Worm (Caenorhabditis elegans) whole organism, L4 larva: ENCODE measurements around the gene glrx-3.
A peak's percentile ranks its signal among the peaks of the same experiment; 100 is the strongest.

Experiments used
- F26F4.8 ChIP-seq: fragments of 200-800 bp; sonication (Bioruptor generic); conservative IDR thresholded peaks from 2 replicates; pipeline ENCODE4 v1.3.6; 2022; ENCODE audit warnings: missing genetic modification characterization, missing compliant biosample characterization
- F49E8.2 ChIP-seq: sonication (generic microtip); optimal IDR thresholded peaks from 2 replicates; lab custom pipeline; 2016; ENCODE audit warnings: missing compliant biosample characterization, mild to moderate bottlenecking, missing genetic modification characterization, borderline replicate concordance
- R02D3.7 ChIP-seq: fragments of 150-350 bp; sonication (generic microtip); optimal IDR thresholded peaks from 3 replicates; lab custom pipeline; 2014; ENCODE audit warnings: missing biosample characterization, missing genetic modification characterization
- Y5F2A.4 ChIP-seq: fragments of 200-800 bp; sonication (Bioruptor generic); optimal IDR thresholded peaks from 2 replicates; lab custom pipeline; 2018; ENCODE audit warnings: mild to moderate bottlenecking, missing genetic modification characterization, missing compliant biosample characterization
- Y75B8A.6 ChIP-seq: fragments of 200-800 bp; sonication (Bioruptor generic); IDR thresholded peaks from 2 replicates; pipeline ENCODE4 v1.3.6; 2022; ENCODE audit warnings: missing genetic modification reagents, missing genetic modification characterization, missing compliant biosample characterization
- aha-1 ChIP-seq: fragments of 150-350 bp; peaks from one replicate; lab custom pipeline; 2014; ENCODE audit warnings: missing biosample characterization, missing genetic modification characterization
- aly-2 ChIP-seq: sonication (generic microtip); optimal IDR thresholded peaks from 2 replicates; lab custom pipeline; 2018; ENCODE audit warnings: missing biosample characterization, missing genetic modification characterization
- ceh-20 ChIP-seq: fragments of 200-800 bp; sonication (Bioruptor generic); IDR thresholded peaks from 2 replicates; pipeline ENCODE4 v1.3.6; 2022; ENCODE audit warnings: missing genetic modification reagents, missing genetic modification characterization, missing compliant biosample characterization
- ceh-28 ChIP-seq: fragments of 150-350 bp; optimal IDR thresholded peaks from 2 replicates; lab custom pipeline; 2014; ENCODE audit warnings: missing biosample characterization, missing genetic modification reagents, missing genetic modification characterization
- ceh-44 ChIP-seq: fragments of 200-800 bp; sonication (Bioruptor generic); IDR thresholded peaks from 2 replicates; pipeline ENCODE4 v1.3.6; 2022; ENCODE audit warnings: missing genetic modification reagents, missing genetic modification characterization, missing compliant biosample characterization
- ces-1 ChIP-seq: fragments of 150-350 bp; sonication (generic microtip); optimal IDR thresholded peaks from 4 replicates; lab custom pipeline; 2014; ENCODE audit warnings: missing biosample characterization, missing genetic modification reagents, missing genetic modification characterization
- ctbp-1 ChIP-seq: fragments of 200-800 bp; sonication (Bioruptor generic); IDR thresholded peaks from 2 replicates; pipeline ENCODE4 v1.3.6; 2022; ENCODE audit warnings: missing genetic modification reagents, missing genetic modification characterization, missing compliant biosample characterization
- dmd-8 ChIP-seq: fragments of 200-800 bp; sonication (Bioruptor generic); IDR thresholded peaks from 2 replicates; pipeline ENCODE4 v1.3.6; 2022; ENCODE audit warnings: missing genetic modification characterization, missing compliant biosample characterization
- dpl-1 ChIP-seq: fragments of 150-350 bp; optimal IDR thresholded peaks from 2 replicates; lab custom pipeline; 2014; ENCODE audit warnings: missing biosample characterization, missing genetic modification reagents, missing genetic modification characterization
- dve-1 ChIP-seq: sonication (generic microtip); optimal IDR thresholded peaks from 2 replicates; lab custom pipeline; 2017; ENCODE audit warnings: antibody characterized with exemption, mild to moderate bottlenecking, missing genetic modification characterization, missing compliant biosample characterization; ENCODE audit not compliant: insufficient read depth
- hlh-30 ChIP-seq: sonication (generic microtip); optimal IDR thresholded peaks from 2 replicates; lab custom pipeline; 2017; ENCODE audit warnings: antibody characterized with exemption, mild to moderate bottlenecking, missing genetic modification characterization, missing compliant biosample characterization; ENCODE audit not compliant: insufficient read depth
- hmg-1.1 ChIP-seq: fragments of 200-800 bp; sonication (Bioruptor generic); IDR thresholded peaks from 2 replicates; pipeline ENCODE4 v1.3.6; 2022; ENCODE audit warnings: missing genetic modification reagents, missing genetic modification characterization, missing compliant biosample characterization
- jun-1 ChIP-seq: fragments of 150-350 bp; optimal IDR thresholded peaks from 2 replicates; lab custom pipeline; 2014; ENCODE audit warnings: missing biosample characterization, missing genetic modification reagents, missing genetic modification characterization
- lin-1 ChIP-seq: fragments of 200-800 bp; sonication (Bioruptor generic); IDR thresholded peaks from 2 replicates; pipeline ENCODE4 v1.3.6; 2022; ENCODE audit warnings: missing genetic modification reagents, missing genetic modification characterization, missing compliant biosample characterization
- lin-38 ChIP-seq: fragments of 200-800 bp; sonication (Bioruptor generic); IDR thresholded peaks from 2 replicates; pipeline ENCODE4 v1.3.6; 2022; ENCODE audit warnings: missing genetic modification reagents, missing genetic modification characterization, missing compliant biosample characterization
- lsy-2 ChIP-seq, 2 experiments: fragments of 150-350 bp in 1 of 2; sonication (generic microtip) in 1 of 2; optimal IDR thresholded peaks; 2 replicates each; lab custom pipeline; 2014 to 2017; ENCODE audit warnings: missing biosample characterization in 2 of 2, missing genetic modification characterization in 2 of 2
- madf-5 ChIP-seq, 2 experiments: fragments of 200-800 bp; sonication (Bioruptor generic); IDR thresholded peaks; 2 replicates each; pipeline ENCODE4 v1.3.6; 2022; ENCODE audit warnings: missing compliant biosample characterization in 2 of 2, missing genetic modification characterization in 2 of 2
- madf-9 ChIP-seq: fragments of 200-800 bp; sonication (Bioruptor generic); conservative IDR thresholded peaks from 2 replicates; pipeline ENCODE4 v1.3.6; 2022; ENCODE audit warnings: missing genetic modification reagents, missing genetic modification characterization, missing compliant biosample characterization
- mep-1 ChIP-seq: fragments of 150-350 bp; sonication (generic microtip); optimal IDR thresholded peaks from 3 replicates; lab custom pipeline; 2014; ENCODE audit warnings: missing biosample characterization, missing genetic modification characterization
- nhr-102 ChIP-seq: sonication (generic microtip); optimal IDR thresholded peaks from 2 replicates; lab custom pipeline; 2016; ENCODE audit warnings: mild to moderate bottlenecking, missing genetic modification characterization, moderate library complexity, missing compliant biosample characterization
- nhr-76 ChIP-seq: fragments of 150-350 bp; optimal IDR thresholded peaks from 2 replicates; lab custom pipeline; 2014; ENCODE audit warnings: missing biosample characterization, missing genetic modification characterization
- pha-4 ChIP-seq, 2 experiments: fragments of 150-350 bp in 1 of 2; fragments of 200-800 bp in 1 of 2; sonication (Bioruptor generic) in 1 of 2; IDR thresholded peaks in 1 of 2; optimal IDR thresholded peaks in 1 of 2; 2 replicates each; pipeline versions ENCODE4 v1.3.6 to Lab custom; 2014 to 2022; ENCODE audit warnings: missing genetic modification characterization in 2 of 2, missing genetic modification reagents in 2 of 2, missing biosample characterization in 1 of 2, missing compliant biosample characterization in 1 of 2
- php-3 ChIP-seq: fragments of 200-800 bp; sonication (Bioruptor generic); IDR thresholded peaks from 2 replicates; pipeline ENCODE4 v1.3.6; 2022; ENCODE audit warnings: missing genetic modification reagents, missing genetic modification characterization, missing compliant biosample characterization
- rbr-2 ChIP-seq: sonication (generic microtip); optimal IDR thresholded peaks from 2 replicates; lab custom pipeline; 2016; ENCODE audit warnings: missing genotype, missing genetic modification characterization, missing compliant biosample characterization
- set-16 ChIP-seq: fragments of 200-800 bp; sonication (Bioruptor generic); IDR thresholded peaks from 2 replicates; pipeline ENCODE4 v1.3.6; 2022; ENCODE audit warnings: missing genetic modification reagents, missing genetic modification characterization, missing compliant biosample characterization
- skn-1 ChIP-seq: fragments of 150-350 bp; optimal IDR thresholded peaks from 2 replicates; lab custom pipeline; 2014; ENCODE audit warnings: missing biosample characterization, missing genetic modification characterization
- spr-3 ChIP-seq: fragments of 200-800 bp; sonication (Bioruptor generic); optimal IDR thresholded peaks from 2 replicates; lab custom pipeline; 2018; ENCODE audit warnings: mild to moderate bottlenecking, missing genetic modification characterization, missing compliant biosample characterization
- zag-1 ChIP-seq: fragments of 150-350 bp; optimal IDR thresholded peaks from 2 replicates; lab custom pipeline; 2014; ENCODE audit warnings: missing biosample characterization, missing genetic modification characterization

glrx-3 gene

ce11 chrV:4341208-4341607 lies at the start of gene glrx-3:
Gene glrx-3, minus strand, starts transcription at chrV:4341308.
- TF ChIP-seq lin-38 (GFP tag; lab: Robert Waterston, UW) (peak; percentile 37; the same call in 1 of the 2 replicates), lin-1 (GFP tag; lab: Robert Waterston, UW) (no peak)
- TF ChIP-seq, all 104 proteins: peak for 1

ce11 chrV:4387916-4388315 lies 46.8 kb upstream of the glrx-3 start:
- TF ChIP-seq rbr-2 (tag; lab: Kevin White, UChicago) (no peak), nhr-102 (tag; lab: Kevin White, UChicago) (no peak)

ce11 chrV:4387402-4387801 lies 46.3 kb upstream of the glrx-3 start, which contains the start of gene F13A2.9:
Gene F13A2.9, minus strand, starts transcription at chrV:4387502.
- TF ChIP-seq aly-2 (tag; lab: Kevin White, UChicago) (no peak), nhr-76 (no peak), ctbp-1 (GFP tag; lab: Robert Waterston, UW) (no peak), F49E8.2 (tag; lab: Kevin White, UChicago) (no peak), lsy-2 (tag; optimal IDR thresholded peaks at IDR 0.05; lab: Kevin White, UChicago) (no peak), ceh-28 (no peak), zag-1 (tag; lab: Kevin White, UChicago) (no peak), Y5F2A.4 (no peak), hlh-30 (tag; lab: Kevin White, UChicago) (no peak), F26F4.8 (GFP tag; lab: Robert Waterston, UW) (no peak), skn-1 (tag; lab: Kevin White, UChicago) (no peak), php-3 (no peak), spr-3 (GFP tag; lab: Kevin White, UChicago) (no peak)

- TF ChIP-seq set-16 (GFP tag; lab: Robert Waterston, UW) (no peak), aha-1 (peak; percentile 34)
Observed at ce11 chrV:4386173-4386572, 45.1 kb upstream of the glrx-3 start, which contains the start of gene F13A2.10. Gene F13A2.10, minus strand, starts transcription at chrV:4386273.

ce11 chrV:4384482-4384881 lies 43.4 kb upstream of the glrx-3 start, which contains the start of gene F13A2.2:
Gene F13A2.2, minus strand, starts transcription at chrV:4384582.
- TF ChIP-seq hmg-1.1 (GFP tag; lab: Robert Waterston, UW) (no peak), pha-4 (GFP tag; IDR thresholded peaks at IDR 0.05; lab: Robert Waterston, UW) (no peak), pha-4 (tag; optimal IDR thresholded peaks at IDR 0.05; lab: Kevin White, UChicago) (no peak), mep-1 (no peak), dpl-1 (GFP tag; lab: Kevin White, UChicago) (no peak), R02D3.7 (tag; lab: Kevin White, UChicago) (no peak), madf-9 (no peak), ceh-44 (GFP tag; lab: Robert Waterston, UW) (no peak), zag-1 (tag; lab: Kevin White, UChicago) (no peak), dmd-8 (GFP tag; lab: Robert Waterston, UW) (no peak), madf-5 (GFP tag; IDR thresholded peaks at IDR 0.05; lab: Robert Waterston, UW) (no peak), jun-1 (tag; lab: Kevin White, UChicago) (no peak), ces-1 (GFP tag; lab: Kevin White, UChicago) (no peak), Y75B8A.6 (GFP tag; lab: Robert Waterston, UW) (no peak), dve-1 (tag; lab: Kevin White, UChicago) (no peak), ceh-20 (no peak)
